Fruit fly (Drosophila melanogaster) whole organism, embryonic: ENCODE measurements around the gene cue.
A peak's percentile ranks its signal among the peaks of the same experiment; 100 is the strongest.

Source experiments
- Atf-2 ChIP-seq: fragments of 200-800 bp; sonication (Bioruptor generic); optimal IDR thresholded peaks from 2 replicates; lab custom pipeline; 2016; ENCODE audit warnings: missing biosample characterization, missing genetic modification characterization
- Awh ChIP-seq: fragments of 200-800 bp; sonication (Bioruptor generic); IDR thresholded peaks from 2 replicates; pipeline ENCODE4, ENCODE4 v1.3.6; 2022; ENCODE audit warnings: missing biosample characterization, missing genetic modification characterization
- Bteb2 ChIP-seq: fragments of 200-800 bp; sonication (Bioruptor generic); optimal IDR thresholded peaks from 2 replicates; lab custom pipeline; 2016; ENCODE audit warnings: missing biosample characterization, missing genetic modification characterization
- CG10431 ChIP-seq: fragments of 200-800 bp; sonication (Bioruptor generic); optimal IDR thresholded peaks from 3 replicates; lab custom pipeline; 2018; ENCODE audit warnings: missing biosample characterization, mild to moderate bottlenecking, missing genetic modification characterization
- CG10959 ChIP-seq: fragments of 200-800 bp; sonication (Bioruptor generic); IDR thresholded peaks from 2 replicates; pipeline ENCODE4 v1.3.6; 2022; ENCODE audit warnings: missing biosample characterization, missing genetic modification characterization
- CG11085 ChIP-seq: fragments of 200-800 bp; sonication (Bioruptor generic); IDR thresholded peaks from 2 replicates; pipeline ENCODE4 v1.3.6; 2022; ENCODE audit warnings: missing biosample characterization, missing genetic modification characterization
- CG11695 ChIP-seq: fragments of 200-800 bp; sonication (Bioruptor generic); IDR thresholded peaks from 3 replicates; pipeline ENCODE4 v1.3.6; 2022; ENCODE audit warnings: missing biosample characterization, missing genetic modification characterization
- CG1233 ChIP-seq: fragments of 200-800 bp; sonication (Bioruptor generic); optimal IDR thresholded peaks from 4 replicates; lab custom pipeline; 2018; ENCODE audit warnings: missing biosample characterization, mild to moderate bottlenecking, missing genetic modification characterization
- CG12942 ChIP-seq: fragments of 200-800 bp; sonication (Bioruptor generic); optimal IDR thresholded peaks from 3 replicates; lab custom pipeline; 2016; ENCODE audit warnings: missing biosample characterization, missing genetic modification characterization
- CG14050 ChIP-seq: fragments of 200-800 bp; sonication (Bioruptor generic); IDR thresholded peaks from 3 replicates; pipeline ENCODE4 v1.3.6; 2022; ENCODE audit warnings: missing biosample characterization, missing genetic modification characterization
- CG15073 ChIP-seq: fragments of 200-800 bp; sonication (Bioruptor generic); optimal IDR thresholded peaks from 2 replicates; lab custom pipeline; 2016; ENCODE audit warnings: missing biosample characterization, missing genetic modification characterization
- CG17186 ChIP-seq: fragments of 200-800 bp; sonication (Bioruptor generic); optimal IDR thresholded peaks from 3 replicates; lab custom pipeline; 2017; ENCODE audit warnings: missing biosample characterization, missing genetic modification reagents, missing genetic modification characterization
- CG17829 ChIP-seq: fragments of 200-800 bp; optimal IDR thresholded peaks from 2 replicates; lab custom pipeline; 2019; ENCODE audit warnings: missing biosample characterization, mild to moderate bottlenecking, missing genetic modification characterization, moderate library complexity
- CG18262 ChIP-seq: fragments of 200-800 bp; optimal IDR thresholded peaks from 3 replicates; lab custom pipeline; 2019; ENCODE audit warnings: missing biosample characterization, mild to moderate bottlenecking, missing genetic modification characterization, moderate library complexity
- CG5245 ChIP-seq: fragments of 200-800 bp; sonication (Bioruptor generic); optimal IDR thresholded peaks from 3 replicates; lab custom pipeline; 2016; ENCODE audit warnings: missing biosample characterization, missing genetic modification characterization
- CG7271 ChIP-seq: fragments of 200-800 bp; sonication (Bioruptor generic); optimal IDR thresholded peaks from 2 replicates; lab custom pipeline; 2018; ENCODE audit warnings: missing biosample characterization, mild to moderate bottlenecking, missing genetic modification characterization, moderate library complexity
- CG8089 ChIP-seq: fragments of 200-800 bp; sonication (Bioruptor generic); optimal IDR thresholded peaks from 3 replicates; lab custom pipeline; 2016; ENCODE audit warnings: missing biosample characterization, missing genetic modification characterization
- CG8359 ChIP-seq: fragments of 200-800 bp; sonication (Bioruptor generic); optimal IDR thresholded peaks from 2 replicates; lab custom pipeline; 2017; ENCODE audit warnings: missing biosample characterization, mild to moderate bottlenecking, missing genetic modification characterization, borderline replicate concordance
- CG8944 ChIP-seq: fragments of 200-800 bp; sonication (Bioruptor generic); optimal IDR thresholded peaks from 3 replicates; lab custom pipeline; 2016; ENCODE audit warnings: missing biosample characterization, missing genetic modification characterization
- CG9876 ChIP-seq: fragments of 200-800 bp; sonication (Bioruptor generic); optimal IDR thresholded peaks from 2 replicates; lab custom pipeline; 2016; ENCODE audit warnings: missing biosample characterization, missing genetic modification characterization
- Dip2 ChIP-seq: fragments of 200-800 bp; sonication (Bioruptor generic); IDR thresholded peaks from 2 replicates; pipeline ENCODE4 v1.3.6; 2022; ENCODE audit warnings: missing biosample characterization, missing genetic modification characterization
- H15 ChIP-seq: fragments of 200-800 bp; sonication (Bioruptor generic); IDR thresholded peaks from 3 replicates; pipeline ENCODE4 v1.3.6; 2022; ENCODE audit warnings: missing biosample characterization, missing genetic modification characterization
- Mad ChIP-seq: fragments of 200-800 bp; sonication (Bioruptor generic); optimal IDR thresholded peaks from 2 replicates; lab custom pipeline; 2016; ENCODE audit warnings: missing biosample characterization, missing genetic modification characterization
- Ptx1 ChIP-seq: fragments of 200-800 bp; sonication (Bioruptor generic); IDR thresholded peaks from 2 replicates; pipeline ENCODE4 v1.3.6; 2022; ENCODE audit warnings: missing biosample characterization, missing genetic modification characterization
- Sry-β ChIP-seq: fragments of 200-800 bp; sonication (Bioruptor generic); optimal IDR thresholded peaks from 2 replicates; lab custom pipeline; 2018; ENCODE audit warnings: missing biosample characterization, mild to moderate bottlenecking, missing genetic modification characterization, moderate library complexity
- Vsx1 ChIP-seq: fragments of 200-800 bp; sonication (Bioruptor generic); optimal IDR thresholded peaks from 2 replicates; lab custom pipeline; 2017; ENCODE audit warnings: missing biosample characterization, mild to moderate bottlenecking, missing genetic modification characterization, missing genetic modification reagents
- Xbp1 ChIP-seq: fragments of 200-800 bp; sonication (Bioruptor generic); optimal IDR thresholded peaks from 3 replicates; lab custom pipeline; 2016; ENCODE audit warnings: missing biosample characterization, mild to moderate bottlenecking, missing genetic modification characterization
- dati ChIP-seq: fragments of 200-800 bp; sonication (Bioruptor generic); IDR thresholded peaks from 2 replicates; pipeline ENCODE4 v1.3.6; 2022; ENCODE audit warnings: missing biosample characterization, missing genetic modification characterization
- dm ChIP-seq: fragments of 200-800 bp; sonication (Bioruptor generic); optimal IDR thresholded peaks from 3 replicates; lab custom pipeline; 2016; ENCODE audit warnings: missing biosample characterization, missing genetic modification characterization
- eyg ChIP-seq: fragments of 200-800 bp; sonication (Bioruptor generic); optimal IDR thresholded peaks from 3 replicates; lab custom pipeline; 2016; ENCODE audit warnings: missing biosample characterization, missing genetic modification characterization
- fd3F ChIP-seq: fragments of 200-800 bp; sonication (Bioruptor generic); optimal IDR thresholded peaks from 2 replicates; lab custom pipeline; 2018; ENCODE audit warnings: missing biosample characterization, mild to moderate bottlenecking, missing genetic modification characterization, moderate library complexity
- fru ChIP-seq: fragments of >200 bp; optimal IDR thresholded peaks from 2 replicates; lab custom pipeline; 2017
- gem ChIP-seq: fragments of 200-800 bp; sonication (Bioruptor generic); optimal IDR thresholded peaks from 2 replicates; lab custom pipeline; 2019; ENCODE audit warnings: missing biosample characterization, mild to moderate bottlenecking, missing genetic modification characterization, moderate library complexity
- gsb ChIP-seq: fragments of 200-800 bp; sonication (Bioruptor generic); IDR thresholded peaks from 2 replicates; pipeline ENCODE4 v1.3.6; 2022; ENCODE audit warnings: missing biosample characterization, missing genetic modification characterization
- insv ChIP-seq, 2 experiments: fragments of 200-800 bp; sonication (Bioruptor generic); optimal IDR thresholded peaks; 3 replicates each; lab custom pipeline; 2016 to 2018; ENCODE audit warnings: missing biosample characterization in 2 of 2, missing genetic modification characterization in 2 of 2
- jigr1 ChIP-seq: fragments of 200-800 bp; sonication (Bioruptor generic); IDR thresholded peaks from 3 replicates; pipeline ENCODE4 v1.3.6; 2022; ENCODE audit warnings: missing biosample characterization, missing genetic modification characterization
- ken ChIP-seq: fragments of 200-800 bp; sonication (Bioruptor generic); IDR thresholded peaks from 3 replicates; pipeline ENCODE4 v1.3.6; 2022; ENCODE audit warnings: missing biosample characterization, missing genetic modification characterization
- luna ChIP-seq: fragments of 200-800 bp; sonication (Bioruptor generic); optimal IDR thresholded peaks from 2 replicates; lab custom pipeline; 2016; ENCODE audit warnings: missing biosample characterization, missing genetic modification characterization
- nerfin-2 ChIP-seq: fragments of 200-800 bp; sonication (Bioruptor generic); IDR thresholded peaks from 2 replicates; pipeline ENCODE4 v1.3.6; 2022; ENCODE audit warnings: missing biosample characterization, missing genetic modification characterization; ENCODE audit not compliant: partially characterized antibody
- otp ChIP-seq: fragments of 200-800 bp; sonication (Bioruptor generic); IDR thresholded peaks from 3 replicates; pipeline ENCODE4, ENCODE4 v1.3.6; 2022; ENCODE audit warnings: missing biosample characterization, missing genetic modification characterization
- ranshi ChIP-seq: fragments of 200-800 bp; sonication (Bioruptor generic); IDR thresholded peaks from 2 replicates; pipeline ENCODE4 v1.3.6; 2022; ENCODE audit warnings: missing biosample characterization, missing genetic modification characterization
- sens-2 ChIP-seq: fragments of 200-800 bp; sonication (Bioruptor generic); IDR thresholded peaks from 2 replicates; pipeline ENCODE4 v1.3.6; 2022; ENCODE audit warnings: missing biosample characterization, missing genetic modification characterization
- sim ChIP-seq: fragments of 200-800 bp; sonication (Bioruptor generic); IDR thresholded peaks from 2 replicates; pipeline ENCODE4 v1.3.6; 2022; ENCODE audit warnings: missing biosample characterization, missing genetic modification characterization
- sima ChIP-seq: fragments of 200-800 bp; sonication (Bioruptor generic); optimal IDR thresholded peaks from 2 replicates; lab custom pipeline; 2016; ENCODE audit warnings: missing biosample characterization, missing genetic modification characterization
- slbo ChIP-seq: fragments of 200-800 bp; sonication (Bioruptor generic); IDR thresholded peaks from 2 replicates; pipeline ENCODE4 v1.3.6; 2022; ENCODE audit warnings: missing biosample characterization, missing genetic modification characterization
- ssp ChIP-seq: fragments of 200-800 bp; sonication (Bioruptor generic); IDR thresholded peaks from 2 replicates; pipeline ENCODE4 v1.3.6; 2022; ENCODE audit warnings: missing biosample characterization, missing genetic modification characterization
- tna ChIP-seq: fragments of 200-800 bp; sonication (Bioruptor generic); IDR thresholded peaks from 2 replicates; pipeline ENCODE4 v1.3.6; 2022; ENCODE audit warnings: missing biosample characterization, missing genetic modification characterization; ENCODE audit not compliant: partially characterized antibody
- trem ChIP-seq: fragments of 200-800 bp; optimal IDR thresholded peaks from 3 replicates; lab custom pipeline; 2019; ENCODE audit warnings: missing biosample characterization, mild to moderate bottlenecking, missing genetic modification characterization, moderate library complexity
- trh ChIP-seq: fragments of 200-800 bp; sonication (Bioruptor generic); optimal IDR thresholded peaks from 2 replicates; lab custom pipeline; 2016; ENCODE audit warnings: missing biosample characterization, missing genetic modification characterization
- vfl ChIP-seq: fragments of 200-800 bp; sonication (Bioruptor generic); optimal IDR thresholded peaks from 2 replicates; lab custom pipeline; 2016; ENCODE audit warnings: missing biosample characterization, missing genetic modification characterization
- zfh2 ChIP-seq: fragments of 200-800 bp; sonication (Bioruptor generic); optimal IDR thresholded peaks from 2 replicates; lab custom pipeline; 2016; ENCODE audit warnings: missing biosample characterization, missing genetic modification characterization

The cue gene

dm6 chr3L:1478998-1479680 is 37.9 kb downstream of the cue start (continued):
- TF ChIP-seq CG8089 (GFP tag; lab: Kevin White, UChicago) (peak; percentile 72), CG15073 (GFP tag; lab: Kevin White, UChicago) (no peak), fd3F (GFP tag; lab: Kevin White, UChicago) (no peak), CG17186 (GFP tag; lab: Kevin White, UChicago) (no peak), dati (GFP tag; lab: Robert Waterston, UW) (peak; percentile 51), CG10959 (GFP tag; lab: Robert Waterston, UW) (peak; percentile 94), luna (GFP tag; lab: Kevin White, UChicago) (no peak), ssp (peak; percentile 60), H15 (GFP tag; lab: Robert Waterston, UW) (peak; percentile 37; the same call in 1 of the 3 replicates), eyg (GFP tag; lab: Kevin White, UChicago) (no peak), slbo (peak; percentile 62), Awh (no peak), CG1233 (GFP tag; lab: Kevin White, UChicago) (peak; percentile 63), ken (GFP tag; lab: Robert Waterston, UW) (peak; percentile 60; the same call in 1 of the 3 replicates), CG11085 (no peak), Xbp1 (peak; percentile 67), sima (no peak), jigr1 (GFP tag; lab: Robert Waterston, UW) (no peak), trh (peak; percentile 5), Atf-2 (GFP tag; lab: Kevin White, UChicago) (peak; percentile 53), sim (peak; percentile 84), Ptx1 (GFP tag; lab: Robert Waterston, UW) (peak; percentile 54; the same call in 1 of the 2 replicates), trem (tag; lab: Kevin White, UChicago) (peak; percentile 58), gsb (no peak), CG9876 (GFP tag; lab: Kevin White, UChicago) (no peak), CG8944 (GFP tag; lab: Kevin White, UChicago) (peak; percentile 49), CG17829 (tag; lab: Kevin White, UChicago) (peak; percentile 87), zfh2 (no peak), gem (tag; lab: Kevin White, UChicago) (peak; percentile 78), sens-2 (GFP tag; lab: Robert Waterston, UW) (peak; percentile 57; the same call in 1 of the 2 replicates), CG7271 (tag; lab: Kevin White, UChicago) (peak; percentile 98), CG14050 (GFP tag; lab: Robert Waterston, UW) (peak; percentile 64; the same call in 2 of the 3 replicates), Mad (peak; percentile 48), Dip2 (no peak), CG11695 (GFP tag; lab: Robert Waterston, UW) (peak; percentile 83), insv (GFP tag; optimal IDR thresholded peaks at IDR 0.05; lab: Kevin White, UChicago) (no peak), dm (GFP tag; lab: Kevin White, UChicago) (peak; percentile 19), otp (GFP tag; lab: Robert Waterston, UW) (peak; percentile 87), Vsx1 (no peak), nerfin-2 (GFP tag; lab: Robert Waterston, UW) (no peak), Sry-β (GFP tag; lab: Kevin White, UChicago) (no peak), CG5245 (GFP tag; lab: Kevin White, UChicago) (peak; percentile 46), ranshi (GFP tag; lab: Robert Waterston, UW) (peak; percentile 68; the same call in 1 of the 2 replicates), vfl (GFP tag; lab: Kevin White, UChicago) (no peak), tna (GFP tag; lab: Robert Waterston, UW) (no peak), CG10431 (GFP tag; lab: Kevin White, UChicago) (no peak), Bteb2 (GFP tag; lab: Kevin White, UChicago) (no peak), CG12942 (GFP tag; lab: Kevin White, UChicago) (peak; percentile 42), fru (lab: Kevin White, UChicago) (no peak), CG18262 (tag; lab: Kevin White, UChicago) (peak; percentile 81), CG8359 (GFP tag; lab: Kevin White, UChicago) (peak; percentile 37)
